Worm (Caenorhabditis elegans): ENCODE data around the gene gpch-1.

- TF ChIP-seq ztf-29 (GFP tag; IDR thresholded peaks at IDR 0.05) (peak; percentile 83), tab-1 (GFP tag; IDR thresholded peaks at IDR 0.05) (peak; percentile 83), med-1 (GFP tag; optimal IDR thresholded peaks at IDR 0.05; ENCODE audit: insufficient read depth) (peak; percentile 5), cog-1 (tag; optimal IDR thresholded peaks at IDR 0.05) (peak; percentile 56), ztf-23 (GFP tag; IDR thresholded peaks at IDR 0.05) (peak; percentile 83), flt-1 (GFP tag; IDR thresholded peaks at IDR 0.05) (peak; percentile 91), ref-1 (GFP tag; conservative IDR thresholded peaks at IDR 0.05) (peak; percentile 50; the same call in 1 of the 2 replicates)
These were observed 29.6 kb upstream of the gpch-1 start for ce11 chrIII:4378600-4379293.
